Worm (Caenorhabditis elegans) whole organism, L3 larva: ENCODE measurements around the gene irld-42.

Source experiments
- ZK546.5 ChIP-seq: sonication (generic microtip); optimal IDR thresholded peaks from 2 replicates; lab custom pipeline; 2017; ENCODE audit warnings: missing biosample characterization, missing genetic modification characterization
- ama-1 ChIP-seq: fragments of 150-350 bp; optimal IDR thresholded peaks from 2 replicates; lab custom pipeline; 2018
- ceh-28 ChIP-seq: fragments of 150-350 bp; optimal IDR thresholded peaks from 2 replicates; lab custom pipeline; 2014; ENCODE audit warnings: missing biosample characterization, missing genetic modification reagents, missing genetic modification characterization
- fkh-10 ChIP-seq: sonication (generic microtip); optimal IDR thresholded peaks from 2 replicates; lab custom pipeline; 2017; ENCODE audit warnings: missing biosample characterization, missing genetic modification reagents, missing genetic modification characterization
- hmg-11 ChIP-seq: sonication (generic microtip); optimal IDR thresholded peaks from 2 replicates; lab custom pipeline; 2016; ENCODE audit warnings: missing genetic modification characterization, missing compliant biosample characterization
- snpc-4 ChIP-seq: fragments of 150-350 bp; optimal IDR thresholded peaks from 2 replicates; lab custom pipeline; 2014; ENCODE audit warnings: missing biosample characterization, missing genetic modification characterization
- unc-39 ChIP-seq: sonication (generic microtip); optimal IDR thresholded peaks from 4 replicates; lab custom pipeline; 2017; ENCODE audit warnings: missing biosample characterization, missing genetic modification characterization

- TF ChIP-seq snpc-4 (tag; lab: Kevin White, UChicago) (no peak), hmg-11 (no peak), ama-1 (no peak), unc-39 (tag; lab: Kevin White, UChicago) (no peak), ZK546.5 (tag; lab: Kevin White, UChicago) (no peak), ceh-28 (tag; lab: Kevin White, UChicago) (no peak), fkh-10 (no peak)
Observed at ce11 chrV:1718232-1718631, 49.9 kb downstream of the irld-42 start.
